Worm (Caenorhabditis elegans): ENCODE results near the gene F22B7.3.
A peak's percentile ranks its signal among the peaks of the same experiment; 100 is the strongest.

F22B7.3 gene

DNA sequence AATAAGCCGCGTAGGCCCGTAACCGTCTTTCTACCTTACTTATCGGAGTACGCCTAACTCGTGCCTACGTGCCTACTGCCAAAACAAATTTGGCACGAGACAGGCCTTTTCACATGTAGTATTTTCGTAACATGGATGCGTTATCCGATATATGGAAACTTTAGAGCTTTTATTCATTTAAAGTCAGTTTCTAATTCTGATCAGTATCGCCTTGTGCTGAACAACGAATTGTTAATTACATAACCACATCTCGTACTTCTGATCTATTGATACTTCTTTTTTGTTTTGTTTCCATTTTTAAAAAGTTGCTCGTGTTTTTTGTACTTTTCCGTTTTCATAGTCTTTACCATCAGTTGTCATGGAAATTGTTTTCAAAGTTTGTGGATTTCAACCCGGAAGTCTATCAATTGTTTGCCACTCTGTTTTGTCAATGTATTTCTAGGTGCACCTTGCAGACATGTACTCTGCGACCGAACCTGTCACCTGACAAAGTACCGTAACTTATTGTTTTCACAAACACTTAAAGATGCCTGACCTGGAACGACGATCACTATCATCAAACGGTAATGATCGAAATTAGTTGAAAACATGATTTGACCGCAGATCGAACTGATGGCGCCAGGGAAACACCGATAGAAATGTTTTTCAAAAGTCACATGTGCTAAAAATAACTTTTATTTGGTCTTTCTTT, 9.1 kb downstream of the F22B7.3 start:
- TF ChIP-seq efl-1 (optimal IDR thresholded peaks at IDR 0.05) (no peak), efl-1 (GFP tag; optimal IDR thresholded peaks at IDR 0.05 in 1 of 2) (peak in 1 of 2 experiments; percentile 92), fkh-4 (tag; optimal IDR thresholded peaks at IDR 0.05; ENCODE audit: borderline replicate concordance) (no peak)

DNA sequence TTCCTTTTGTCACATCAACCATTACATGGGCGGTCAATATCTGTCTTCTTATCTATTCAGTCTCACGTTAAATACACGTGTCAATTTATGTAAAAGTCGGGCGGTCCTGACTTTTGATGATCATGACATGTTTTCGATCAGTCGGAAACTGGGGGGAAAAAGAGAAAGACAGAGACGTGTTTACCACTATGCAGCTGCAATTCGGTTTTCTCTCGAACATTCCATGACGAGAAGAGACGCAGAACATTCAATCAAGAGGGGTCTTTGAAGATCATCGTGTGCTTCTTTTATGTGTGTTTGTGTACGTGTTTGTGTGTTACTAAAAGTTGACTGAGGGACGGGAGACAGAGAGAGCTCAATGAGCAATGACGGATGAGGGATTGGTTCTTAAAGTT, 9.7 kb downstream of the F22B7.3 start:
- TF ChIP-seq nhr-12 (tag; optimal IDR thresholded peaks at IDR 0.05) (no peak), ceh-90 (tag; optimal IDR thresholded peaks at IDR 0.05) (no peak), aly-2 (tag; optimal IDR thresholded peaks at IDR 0.05) (peak; percentile 32), hlh-4 (tag; optimal IDR thresholded peaks at IDR 0.05) (no peak), nhr-19 (GFP tag; conservative IDR thresholded peaks at IDR 0.05) (peak; percentile 93), lin-13 (GFP tag; optimal IDR thresholded peaks at IDR 0.05) (peak; percentile 77), F16B12.6 (tag; optimal IDR thresholded peaks at IDR 0.05) (no peak), efl-1 (optimal IDR thresholded peaks at IDR 0.05) (peak; percentile 57 to 65), efl-1 (GFP tag; optimal IDR thresholded peaks at IDR 0.05 in 1 of 2) (peak; percentile 47 to 95), egl-13 (tag; optimal IDR thresholded peaks at IDR 0.05) (peak; percentile 73), nhr-237 (tag; optimal IDR thresholded peaks at IDR 0.05) (peak; percentile 66), mab-9 (GFP tag; IDR thresholded peaks at IDR 0.05) (peak; percentile 62; the same call in 1 of the 2 replicates), mdl-1 (tag; optimal IDR thresholded peaks at IDR 0.05) (peak in 1 of 2 experiments; percentile 95), zag-1 (tag; optimal IDR thresholded peaks at IDR 0.05) (no peak), unc-62 (GFP tag; optimal IDR thresholded peaks at IDR 0.05) (no peak), hlh-17 (GFP tag; optimal IDR thresholded peaks at IDR 0.05; ENCODE audit: borderline replicate concordance) (no peak), snu-23 (GFP tag; optimal IDR thresholded peaks at IDR 0.05) (peak; percentile 98), fkh-10 (GFP tag; optimal IDR thresholded peaks at IDR 0.05) (no peak), Y116A8C.19 (tag; optimal IDR thresholded peaks at IDR 0.05; ENCODE audit: borderline replicate concordance) (no peak), nhr-28 (tag; optimal IDR thresholded peaks at IDR 0.05) (no peak), fkh-8 (tag; optimal IDR thresholded peaks at IDR 0.05) (peak; percentile 52), C34B4.2 (tag; optimal IDR thresholded peaks at IDR 0.05) (peak; percentile 85), ceh-8 (GFP tag; optimal IDR thresholded peaks at IDR 0.05) (no peak), swsn-7 (tag; optimal IDR thresholded peaks at IDR 0.05) (peak; percentile 88), jun-1 (tag; optimal IDR thresholded peaks at IDR 0.05) (peak; percentile 69), rnt-1 (tag; optimal IDR thresholded peaks at IDR 0.05) (peak; percentile 87), blmp-1 (tag; optimal IDR thresholded peaks at IDR 0.05) (peak; percentile 88), ceh-82 (tag; optimal IDR thresholded peaks at IDR 0.05) (peak; percentile 24 to 56 (median 47)), nhr-47 (tag; optimal IDR thresholded peaks at IDR 0.05) (peak; percentile 87), ces-1 (GFP tag; optimal IDR thresholded peaks at IDR 0.05) (no peak), lsy-2 (tag; optimal IDR thresholded peaks at IDR 0.05) (peak; percentile 80 to 90), unc-86 (tag; optimal IDR thresholded peaks at IDR 0.05) (no peak), nhr-84 (tag; optimal IDR thresholded peaks at IDR 0.05) (peak; percentile 80), irx-1 (tag; optimal IDR thresholded peaks at IDR 0.05) (peak; percentile 83), unc-98 (GFP tag; IDR thresholded peaks at IDR 0.05) (peak; percentile 44), nhr-20 (tag; optimal IDR thresholded peaks at IDR 0.05) (peak; percentile 98), pqm-1 (tag; optimal IDR thresholded peaks at IDR 0.05) (no peak), aha-1 (tag; optimal IDR thresholded peaks at IDR 0.05) (peak; percentile 34), elt-2 (tag; optimal IDR thresholded peaks at IDR 0.05) (peak; percentile 96), egl-27 (tag; optimal IDR thresholded peaks at IDR 0.05) (peak; percentile 49 to 55), ets-5 (GFP tag; IDR thresholded peaks at IDR 0.05) (no peak), efl-3 (GFP tag; optimal IDR thresholded peaks at IDR 0.05) (no peak), ztf-11 (tag; optimal IDR thresholded peaks at IDR 0.05) (no peak), lin-15B (tag; optimal IDR thresholded peaks at IDR 0.05) (no peak), isw-1 (GFP tag; IDR thresholded peaks at IDR 0.05) (no peak), snpc-4 (tag; optimal IDR thresholded peaks at IDR 0.05) (peak; percentile 76), skn-1 (tag; optimal IDR thresholded peaks at IDR 0.05) (peak; percentile 55), sptf-1 (tag; optimal IDR thresholded peaks at IDR 0.05) (no peak), fos-1 (tag; optimal IDR thresholded peaks at IDR 0.05) (peak; percentile 83)

All from whole organism, L1 larva.